Worm (Caenorhabditis elegans): Measurements from ENCODE around the gene B0228.1.
A peak's percentile ranks its signal among the peaks of the same experiment; 100 is the strongest.

B0228.1 gene

ce11 chrII:7755116-7755571 is at the start of gene B0228.1, which contains the start of gene B0228.6:
Gene B0228.1 (plus strand): TSS chrII:7755343.
Gene B0228.6 (minus strand): TSS chrII:7755166.
- TF ChIP-seq unc-120 (tag; optimal IDR thresholded peaks at IDR 0.05; ENCODE audit: poor library complexity, severe bottlenecking) (peak; percentile 50), zip-8 (tag; optimal IDR thresholded peaks at IDR 0.05) (no peak), ceh-39 (tag; optimal IDR thresholded peaks at IDR 0.05) (peak; percentile 55)

DNA sequence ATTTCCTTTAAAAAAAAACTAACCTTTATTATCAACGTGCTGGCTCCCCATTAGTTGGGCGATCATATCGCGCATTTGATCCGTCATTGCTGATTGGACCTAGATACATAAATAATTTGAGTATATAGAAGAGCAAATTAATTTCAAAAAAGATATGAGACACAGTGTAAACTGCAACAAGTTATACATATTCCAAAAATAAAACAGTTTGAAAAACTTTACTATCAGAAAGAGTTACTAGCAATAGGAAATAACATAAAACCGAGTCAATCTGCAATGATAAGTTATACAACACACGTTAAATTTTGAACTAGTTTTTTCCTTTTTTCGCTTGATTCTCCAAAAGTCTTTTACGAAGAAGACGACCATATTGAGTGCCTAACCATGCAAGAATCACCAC is 47.8 kb upstream of the B0228.1 start, which contains the start of gene luc-7L:
luc-7L (minus strand) TSS at position 101 of the 400 bp plus-strand sequence.
- TF ChIP-seq ces-1 (GFP tag; optimal IDR thresholded peaks at IDR 0.05), result no peak
- no peak for TF ChIP-seq sem-2 (GFP tag; optimal IDR thresholded peaks at IDR 0.05)
- TF ChIP-seq hlh-1 (tag; optimal IDR thresholded peaks at IDR 0.05), result no peak
- no peak for TF ChIP-seq ceh-39 (tag; optimal IDR thresholded peaks at IDR 0.05)
- TF ChIP-seq sptf-1 (tag; optimal IDR thresholded peaks at IDR 0.05), result no peak
- no peak for TF ChIP-seq ztf-11 (tag; optimal IDR thresholded peaks at IDR 0.05)
- no peak for TF ChIP-seq drap-1 (GFP tag; optimal IDR thresholded peaks at IDR 0.05)
- TF ChIP-seq zip-8 (tag; optimal IDR thresholded peaks at IDR 0.05), result no peak
- no peak for TF ChIP-seq bed-3 (GFP tag; optimal IDR thresholded peaks at IDR 0.05)
- TF ChIP-seq elt-3 (tag; optimal IDR thresholded peaks at IDR 0.05), result no peak
- no peak for TF ChIP-seq ceh-83 (GFP tag; optimal IDR thresholded peaks at IDR 0.05)
- TF ChIP-seq mab-5 (tag; optimal IDR thresholded peaks at IDR 0.05), result no peak
- no peak for TF ChIP-seq unc-62 (GFP tag; optimal IDR thresholded peaks at IDR 0.05)
- no peak for TF ChIP-seq mep-1 (tag; optimal IDR thresholded peaks at IDR 0.05)

DNA sequence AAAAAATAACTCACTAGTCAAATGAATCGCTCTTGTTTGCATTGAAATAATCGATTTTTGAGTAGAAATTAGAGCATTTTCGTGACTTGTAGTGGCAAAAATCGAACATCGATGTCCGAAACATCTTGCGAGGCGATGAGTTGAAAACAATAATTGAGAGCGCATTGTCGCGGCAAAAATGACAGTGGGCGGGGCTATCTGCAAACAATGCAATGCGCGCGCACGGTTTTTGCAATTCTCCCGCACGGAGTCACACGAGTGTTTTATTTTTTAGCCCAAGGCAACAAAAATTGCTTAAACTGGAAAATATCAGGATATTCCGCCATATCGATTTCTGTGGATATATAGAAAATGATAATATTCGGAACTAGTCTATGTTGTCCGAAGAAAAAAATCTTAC is 46.6 kb upstream of the B0228.1 start, which contains the start of gene B0495.9:
B0495.9 (minus strand) TSS at position 171 of the 400 bp plus-strand sequence.
- TF ChIP-seq unc-39 (tag; optimal IDR thresholded peaks at IDR 0.05) (peak; percentile 87), unc-120 (tag; optimal IDR thresholded peaks at IDR 0.05; ENCODE audit: poor library complexity, severe bottlenecking) (peak; percentile 75), blmp-1 (tag; optimal IDR thresholded peaks at IDR 0.05) (peak; percentile 69), nhr-237 (tag; optimal IDR thresholded peaks at IDR 0.05) (peak; percentile 8), unc-62 (GFP tag; optimal IDR thresholded peaks at IDR 0.05) (no peak), ztf-11 (tag; optimal IDR thresholded peaks at IDR 0.05) (peak; percentile 94), nhr-2 (tag; optimal IDR thresholded peaks at IDR 0.05) (no peak), mab-5 (tag; optimal IDR thresholded peaks at IDR 0.05) (peak; percentile 23), sem-2 (GFP tag; optimal IDR thresholded peaks at IDR 0.05) (peak; percentile 76), M03D4.4 (tag; optimal IDR thresholded peaks at IDR 0.05) (peak; percentile 90), elt-3 (tag; optimal IDR thresholded peaks at IDR 0.05) (no peak), nhr-28 (tag; optimal IDR thresholded peaks at IDR 0.05) (peak; percentile 3), snpc-4 (tag; optimal IDR thresholded peaks at IDR 0.05) (no peak), hlh-1 (tag; optimal IDR thresholded peaks at IDR 0.05) (peak; percentile 71), ceh-43 (GFP tag; optimal IDR thresholded peaks at IDR 0.05) (peak; percentile 90), flh-1 (GFP tag; optimal IDR thresholded peaks at IDR 0.05) (peak; percentile 77), lin-32 (GFP tag; optimal IDR thresholded peaks at IDR 0.05) (peak; percentile 88), mep-1 (tag; optimal IDR thresholded peaks at IDR 0.05) (peak; percentile 33), nhr-76 (tag; optimal IDR thresholded peaks at IDR 0.05) (peak; percentile 93), sptf-1 (tag; optimal IDR thresholded peaks at IDR 0.05) (peak; percentile 96), elt-1 (tag; optimal IDR thresholded peaks at IDR 0.05; ENCODE audit: borderline replicate concordance, insufficient read depth) (peak; percentile 73), ceh-39 (tag; optimal IDR thresholded peaks at IDR 0.05) (peak; percentile 27), ces-1 (GFP tag; optimal IDR thresholded peaks at IDR 0.05) (peak; percentile 48), bed-3 (GFP tag; optimal IDR thresholded peaks at IDR 0.05) (peak; percentile 79), tbx-8 (GFP tag; optimal IDR thresholded peaks at IDR 0.05) (peak; percentile 73), lsy-2 (tag; optimal IDR thresholded peaks at IDR 0.05) (peak; percentile 69), drap-1 (GFP tag; optimal IDR thresholded peaks at IDR 0.05) (peak; percentile 91), pha-4 (tag; optimal IDR thresholded peaks at IDR 0.05) (peak; percentile 45), zip-8 (tag; optimal IDR thresholded peaks at IDR 0.05) (no peak), lin-13 (tag; optimal IDR thresholded peaks at IDR 0.05) (peak; percentile 79), ceh-83 (GFP tag; optimal IDR thresholded peaks at IDR 0.05) (peak; percentile 81), nhr-12 (tag; optimal IDR thresholded peaks at IDR 0.05) (peak; percentile 95), cnd-1 (tag; optimal IDR thresholded peaks at IDR 0.05) (peak; percentile 92), mls-2 (tag; optimal IDR thresholded peaks at IDR 0.05) (peak; percentile 96), ham-2 (GFP tag; optimal IDR thresholded peaks at IDR 0.05) (peak; percentile 83)
